Worm (Caenorhabditis elegans): Measurements from ENCODE around the gene clec-161.

DNA sequence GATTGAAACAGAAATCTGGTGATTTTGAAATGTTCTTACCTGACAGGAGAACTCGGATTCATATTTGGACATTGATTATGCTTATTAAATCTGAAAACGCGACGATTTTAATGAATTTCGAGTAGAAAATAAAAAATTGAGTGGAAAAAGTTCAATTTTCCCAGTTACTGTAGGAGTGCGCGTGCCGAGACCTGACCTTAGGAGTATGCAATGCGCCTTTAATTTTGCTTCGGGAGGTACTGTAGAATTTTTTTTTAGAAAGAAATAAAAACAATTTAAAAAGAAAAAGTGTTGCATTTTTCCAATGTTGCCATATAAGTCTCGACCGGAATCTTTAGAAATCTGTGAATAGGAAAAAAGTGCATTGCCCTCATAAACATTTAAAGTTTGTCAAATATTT lies 42.6 kb downstream of the clec-161 start, which contains the start of gene C48B4.11:
- TF ChIP-seq T22C8.4 (GFP tag; IDR thresholded peaks at IDR 0.05) (no peak), ztf-29 (GFP tag; IDR thresholded peaks at IDR 0.05) (no peak), tab-1 (GFP tag; IDR thresholded peaks at IDR 0.05) (no peak), flt-1 (GFP tag; IDR thresholded peaks at IDR 0.05) (no peak), med-1 (GFP tag; optimal IDR thresholded peaks at IDR 0.05; ENCODE audit: insufficient read depth) (no peak), ztf-23 (GFP tag; IDR thresholded peaks at IDR 0.05) (no peak), klf-2 (GFP tag; conservative IDR thresholded peaks at IDR 0.05) (no peak), ref-1 (GFP tag; conservative IDR thresholded peaks at IDR 0.05) (no peak), cog-1 (tag; optimal IDR thresholded peaks at IDR 0.05) (no peak)
